Fruit fly (Drosophila melanogaster) whole organism, wandering third instar larva: ENCODE data around the gene CecA2.

ENCODE experiments used
- Abd-B ChIP-seq: fragments of >200 bp; optimal IDR thresholded peaks from 2 replicates; lab custom pipeline; 2017; ENCODE audit warnings: missing biosample characterization, missing genetic modification characterization
- CG9705 ChIP-seq: fragments of 200-800 bp; sonication (Bioruptor generic); optimal IDR thresholded peaks from 2 replicates; lab custom pipeline; 2018; ENCODE audit warnings: missing biosample characterization, mild to moderate bottlenecking, missing genetic modification characterization
- Dif ChIP-seq: fragments of 200-275, 200-300 bp; sonication (Bioruptor generic); optimal IDR thresholded peaks from 2 replicates; lab custom pipeline; 2018; ENCODE audit warnings: missing biosample characterization, missing genetic modification characterization; ENCODE audit not compliant: partially characterized antibody
- GATAd ChIP-seq: sonication (Bioruptor generic); optimal IDR thresholded peaks from 2 replicates; lab custom pipeline; 2016; ENCODE audit warnings: missing biosample characterization, missing genetic modification characterization
- HLH106 ChIP-seq: fragments of 200-800 bp; optimal IDR thresholded peaks from 3 replicates; lab custom pipeline; 2019; ENCODE audit warnings: missing biosample characterization, mild to moderate bottlenecking, missing genetic modification characterization, moderate library complexity
- Hnf4 ChIP-seq: fragments of 200-800 bp; sonication (Bioruptor generic); optimal IDR thresholded peaks from 2 replicates; lab custom pipeline; 2016; ENCODE audit warnings: missing biosample characterization, mild to moderate bottlenecking, missing genetic modification characterization
- Hr78 ChIP-seq: fragments of >200 bp; optimal IDR thresholded peaks from 2 replicates; lab custom pipeline; 2017; ENCODE audit warnings: missing biosample characterization, missing genetic modification characterization
- Hr83 ChIP-seq: fragments of 200-300 bp; sonication (Bioruptor generic); optimal IDR thresholded peaks from 2 replicates; lab custom pipeline; 2016; ENCODE audit warnings: missing biosample characterization, mild to moderate bottlenecking, missing genetic modification characterization, moderate library complexity; ENCODE audit not compliant: poor library complexity, severe bottlenecking
- Jra ChIP-seq: sonication (Bioruptor generic); optimal IDR thresholded peaks from 2 replicates; lab custom pipeline; 2016; ENCODE audit warnings: missing biosample characterization, missing genetic modification characterization
- Mio ChIP-seq: sonication (Bioruptor generic); optimal IDR thresholded peaks from 2 replicates; lab custom pipeline; 2016; ENCODE audit warnings: missing biosample characterization, missing genetic modification characterization
- Myc ChIP-seq: fragments of >200 bp; optimal IDR thresholded peaks from 2 replicates; lab custom pipeline; 2017
- N ChIP-seq: fragments of >200 bp; optimal IDR thresholded peaks from 2 replicates; lab custom pipeline; 2018; ENCODE audit warnings: missing biosample characterization, missing external identifiers, missing genetic modification characterization
- OdsH ChIP-seq: fragments of 200-800 bp; sonication (Bioruptor generic); optimal IDR thresholded peaks from 2 replicates; lab custom pipeline; 2016; ENCODE audit warnings: missing biosample characterization, mild to moderate bottlenecking, missing genetic modification characterization
- Rel ChIP-seq, 2 experiments: fragments of 200-800 bp; sonication (Bioruptor generic) in 1 of 2; optimal IDR thresholded peaks; 2 replicates in 1 of 2; 3 replicates in 1 of 2; lab custom pipeline; 2016 to 2019; ENCODE audit warnings: mild to moderate bottlenecking in 2 of 2, missing biosample characterization in 2 of 2, missing genetic modification characterization in 2 of 2, moderate library complexity in 1 of 2
- Sp1 ChIP-seq: fragments of 200-800 bp; sonication (Bioruptor generic); optimal IDR thresholded peaks from 3 replicates; lab custom pipeline; 2019; ENCODE audit warnings: missing biosample characterization, mild to moderate bottlenecking, missing genetic modification characterization, moderate library complexity
- Vsx2 ChIP-seq: fragments of 200-300, 225-300 bp; sonication (Bioruptor generic); optimal IDR thresholded peaks from 2 replicates; lab custom pipeline; 2018; ENCODE audit warnings: missing biosample characterization, missing genetic modification characterization; ENCODE audit not compliant: partially characterized antibody
- br ChIP-seq: fragments of 200-800 bp; sonication (Bioruptor generic); optimal IDR thresholded peaks from 2 replicates; lab custom pipeline; 2016; ENCODE audit warnings: missing biosample characterization, missing genetic modification characterization
- dmrt93B ChIP-seq: fragments of 200-800 bp; sonication (Bioruptor generic); optimal IDR thresholded peaks from 2 replicates; lab custom pipeline; 2018; ENCODE audit warnings: missing biosample characterization, mild to moderate bottlenecking, missing genetic modification characterization
- dsf ChIP-seq: sonication (Bioruptor generic); optimal IDR thresholded peaks from 2 replicates; lab custom pipeline; 2016; ENCODE audit warnings: missing biosample characterization, missing genetic modification characterization, borderline replicate concordance
- ey ChIP-seq: fragments of 200-800 bp; sonication (Bioruptor generic); optimal IDR thresholded peaks from 2 replicates; lab custom pipeline; 2016; ENCODE audit warnings: missing biosample characterization, missing genetic modification characterization
- foxo ChIP-seq, 2 experiments: fragments of 200-800 bp; sonication (Bioruptor generic); optimal IDR thresholded peaks; 2 replicates in 1 of 2; 3 replicates in 1 of 2; lab custom pipeline; 2016 to 2017; ENCODE audit warnings: missing biosample characterization in 2 of 2, missing genetic modification characterization in 2 of 2
- fru ChIP-seq: fragments of 200-800 bp; sonication (Bioruptor generic); optimal IDR thresholded peaks from 3 replicates; lab custom pipeline; 2016; ENCODE audit warnings: missing biosample characterization, mild to moderate bottlenecking, missing genetic modification characterization
- h ChIP-seq: fragments of 200-800 bp; sonication (Bioruptor generic); optimal IDR thresholded peaks from 3 replicates; lab custom pipeline; 2016; ENCODE audit warnings: missing biosample characterization, mild to moderate bottlenecking, missing genetic modification characterization
- lola ChIP-seq: fragments of >200 bp; optimal IDR thresholded peaks from 2 replicates; lab custom pipeline; 2017; ENCODE audit warnings: missing biosample characterization, missing genetic modification characterization
- pan ChIP-seq: fragments of >200 bp; optimal IDR thresholded peaks from 2 replicates; lab custom pipeline; 2017
- psq ChIP-seq: fragments of 200-800 bp; sonication (Bioruptor generic); optimal IDR thresholded peaks from 3 replicates; lab custom pipeline; 2017; ENCODE audit warnings: missing biosample characterization, mild to moderate bottlenecking, missing genetic modification characterization, moderate library complexity
- rgr ChIP-seq: fragments of 200-800 bp; sonication (Bioruptor generic); optimal IDR thresholded peaks from 3 replicates; lab custom pipeline; 2016; ENCODE audit warnings: missing biosample characterization, mild to moderate bottlenecking, missing genetic modification characterization
- sage ChIP-seq: fragments of 200-800 bp; sonication (Bioruptor generic); optimal IDR thresholded peaks from 2 replicates; lab custom pipeline; 2016; ENCODE audit warnings: missing biosample characterization, mild to moderate bottlenecking, missing genetic modification characterization
- sv ChIP-seq: fragments of 200-800 bp; sonication (Bioruptor generic); optimal IDR thresholded peaks from 3 replicates; lab custom pipeline; 2016; ENCODE audit warnings: missing biosample characterization, missing genetic modification characterization
- tai ChIP-seq: sonication (Bioruptor generic); optimal IDR thresholded peaks from 2 replicates; lab custom pipeline; 2016; ENCODE audit warnings: missing biosample characterization, missing genetic modification characterization
- usp ChIP-seq: fragments of >200 bp; optimal IDR thresholded peaks from 2 replicates; lab custom pipeline; 2017; ENCODE audit warnings: missing biosample characterization, missing genetic modification characterization
- woc ChIP-seq: sonication (Bioruptor generic); optimal IDR thresholded peaks from 2 replicates; lab custom pipeline; 2016; ENCODE audit warnings: missing biosample characterization, mild to moderate bottlenecking, missing genetic modification characterization

CecA2 gene

dm6 chr3R:30203104-30203986, 8.6 kb upstream of the CecA2 start (continued):
- TF ChIP-seq Jra (GFP tag; lab: Kevin White, UChicago): no peak
- no peak for TF ChIP-seq Myc

DNA sequence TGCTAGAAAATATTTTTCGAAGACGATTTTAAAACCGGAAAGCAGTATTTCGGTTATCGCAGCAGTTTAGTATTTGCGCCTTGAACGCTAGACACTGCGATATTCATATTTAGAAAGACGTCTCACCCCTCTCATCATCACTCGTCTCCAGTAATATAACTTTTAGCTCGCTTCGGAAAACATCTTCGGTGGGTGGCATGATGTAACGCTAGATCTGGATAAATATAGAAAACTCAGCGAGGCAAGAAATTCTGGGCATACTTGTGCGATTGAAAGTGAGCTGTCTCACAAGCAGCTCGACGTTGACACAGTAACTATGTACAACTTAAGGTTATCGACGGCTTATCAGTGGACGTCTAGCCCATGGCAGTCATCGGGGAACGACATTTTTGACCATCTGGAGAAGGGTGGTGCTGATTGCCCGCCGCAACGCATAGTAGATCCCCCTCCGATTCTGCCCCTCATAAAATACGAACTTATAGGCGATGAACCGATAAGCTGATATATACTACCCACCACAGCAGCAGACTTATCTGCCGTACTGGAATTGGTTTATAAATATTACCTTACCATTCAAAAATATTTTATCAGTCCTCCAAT, 7.9 kb upstream of the CecA2 start:
- TF ChIP-seq pan (lab: Kevin White, UChicago) (no peak), Rel (GFP tag; optimal IDR thresholded peaks at IDR 0.05; lab: Kevin White, UChicago) (no peak), Rel (tag; optimal IDR thresholded peaks at IDR 0.05; lab: Kevin White, UChicago) (peak; percentile 51)
- TF ChIP-seq, all 38 proteins: peak for 1

dm6 chr3R:30205946-30206345, 6.0 kb upstream of the CecA2 start:
- TF ChIP-seq CG9705 (GFP tag; lab: Kevin White, UChicago) (no peak), sage (peak; percentile 3)

DNA sequence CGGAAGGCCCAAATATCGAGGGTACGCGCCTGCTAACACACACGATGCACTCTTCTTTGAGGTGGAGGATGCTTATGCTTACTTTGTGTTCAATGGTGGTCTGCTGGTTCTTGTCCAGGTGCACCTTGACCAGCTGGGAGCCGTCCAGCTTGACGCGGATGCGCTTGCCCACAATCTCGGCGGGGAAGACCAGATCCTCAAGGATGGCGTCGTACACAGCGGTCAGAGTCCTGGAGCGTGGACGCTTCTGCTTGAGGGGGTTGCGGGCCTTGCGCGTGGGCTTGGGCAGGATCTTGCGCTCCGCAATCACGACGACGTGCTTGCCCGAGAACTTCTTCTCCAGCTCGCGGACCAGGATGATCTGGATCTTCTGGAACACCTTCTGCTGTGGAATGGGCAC, 3.9 kb upstream of the CecA2 start:
- TF ChIP-seq h (GFP tag; lab: Kevin White, UChicago): no peak
- TF ChIP-seq Rel (GFP tag; optimal IDR thresholded peaks at IDR 0.05; lab: Kevin White, UChicago): no peak
- TF ChIP-seq Rel (tag; optimal IDR thresholded peaks at IDR 0.05; lab: Kevin White, UChicago): no peak

DNA sequence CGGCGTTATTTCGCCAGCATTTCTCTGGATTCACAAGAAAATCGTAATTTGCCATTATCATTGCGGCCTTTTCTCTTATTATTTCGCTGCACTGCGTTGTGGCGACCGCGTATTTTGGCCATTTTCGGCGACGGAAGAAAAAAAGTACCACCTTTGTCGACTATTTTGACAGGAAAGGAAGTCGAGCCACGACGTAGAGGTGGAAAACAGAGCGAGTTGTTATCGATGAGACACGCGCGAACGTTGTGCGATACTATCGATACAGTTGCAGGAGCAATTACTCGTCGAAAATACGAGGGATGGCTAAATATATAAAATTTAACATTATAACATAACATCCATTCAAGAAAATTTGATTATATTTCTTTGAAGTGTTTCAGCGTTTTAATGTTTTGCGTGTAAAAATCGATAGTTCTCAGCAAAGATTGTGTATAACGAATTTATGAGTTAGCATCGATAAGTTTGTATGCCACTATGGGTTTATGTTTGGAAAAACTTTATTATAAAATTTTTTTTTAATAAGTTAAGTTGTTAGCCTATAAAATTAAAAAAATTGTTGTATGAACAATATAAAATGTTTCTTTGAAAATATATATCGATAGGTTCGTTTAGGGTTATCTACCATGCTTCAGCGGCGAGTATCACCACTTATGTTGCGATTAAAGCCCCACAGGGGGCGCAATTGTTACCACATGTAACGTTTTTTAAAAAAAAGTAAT, 3.0 kb upstream of the CecA2 start, which contains the start of gene RpS7:
Gene RpS7, minus strand, starts transcription at position 255 of the 719 bp plus-strand sequence.
- TF ChIP-seq woc (peak; percentile 29), psq (GFP tag; lab: Kevin White, UChicago) (peak; percentile 47), N (GFP tag; lab: Kevin White, UChicago) (no peak), Hr83 (peak; percentile 82), HLH106 (peak; percentile 67), dmrt93B (peak; percentile 64), sage (no peak), ey (GFP tag; lab: Kevin White, UChicago) (peak; percentile 13), usp (GFP tag; lab: Kevin White, UChicago) (no peak), fru (peak; percentile 55), OdsH (GFP tag; lab: Kevin White, UChicago) (peak; percentile 42), rgr (GFP tag; lab: Kevin White, UChicago) (peak; percentile 69), lola (GFP tag; lab: Kevin White, UChicago) (no peak), Dif (GFP tag; lab: Kevin White, UChicago) (no peak), GATAd (peak; percentile 45), Hr78 (no peak), tai (GFP tag; lab: Kevin White, UChicago) (no peak), dsf (GFP tag; lab: Kevin White, UChicago) (peak; percentile 36), Sp1 (GFP tag; lab: Kevin White, UChicago) (peak; percentile 77), Myc (peak; percentile 53), h (GFP tag; lab: Kevin White, UChicago) (peak; percentile 84), Jra (GFP tag; lab: Kevin White, UChicago) (peak; percentile 34), Vsx2 (GFP tag; lab: Kevin White, UChicago) (no peak), Rel (GFP tag; optimal IDR thresholded peaks at IDR 0.05; lab: Kevin White, UChicago) (no peak), Rel (tag; optimal IDR thresholded peaks at IDR 0.05; lab: Kevin White, UChicago) (peak; percentile 49), Abd-B (GFP tag; lab: Kevin White, UChicago) (no peak), Hnf4 (GFP tag; lab: Kevin White, UChicago) (peak; percentile 34), sv (peak; percentile 56), foxo (GFP tag; optimal IDR thresholded peaks at IDR 0.05; lab: Kevin White, UChicago) (peak in 1 of 2 experiments; percentile 44), CG9705 (GFP tag; lab: Kevin White, UChicago) (peak; percentile 70), br (GFP tag; lab: Kevin White, UChicago) (peak; percentile 39), Mio (no peak)
- TF ChIP-seq, all 38 proteins: peak for 21
